Worm (Caenorhabditis elegans): ENCODE data around the gene C31B8.7.

- TF ChIP-seq lin-11 (tag; optimal IDR thresholded peaks at IDR 0.05) (no peak), zip-5 (tag; optimal IDR thresholded peaks at IDR 0.05) (no peak), ceh-24 (tag; optimal IDR thresholded peaks at IDR 0.05) (no peak), pros-1 (tag; optimal IDR thresholded peaks at IDR 0.05) (no peak), Y22D7AL.16 (tag; optimal IDR thresholded peaks at IDR 0.05) (no peak)
Measured at ce11 chrV:2888681-2889080, 14.4 kb downstream of the C31B8.7 start, which contains the start of gene srw-4.

Measured in whole organism, late embryonic.